Fruit fly (Drosophila melanogaster): Measurements from ENCODE around the gene PK2-R1.

The PK2-R1 gene

DNA sequence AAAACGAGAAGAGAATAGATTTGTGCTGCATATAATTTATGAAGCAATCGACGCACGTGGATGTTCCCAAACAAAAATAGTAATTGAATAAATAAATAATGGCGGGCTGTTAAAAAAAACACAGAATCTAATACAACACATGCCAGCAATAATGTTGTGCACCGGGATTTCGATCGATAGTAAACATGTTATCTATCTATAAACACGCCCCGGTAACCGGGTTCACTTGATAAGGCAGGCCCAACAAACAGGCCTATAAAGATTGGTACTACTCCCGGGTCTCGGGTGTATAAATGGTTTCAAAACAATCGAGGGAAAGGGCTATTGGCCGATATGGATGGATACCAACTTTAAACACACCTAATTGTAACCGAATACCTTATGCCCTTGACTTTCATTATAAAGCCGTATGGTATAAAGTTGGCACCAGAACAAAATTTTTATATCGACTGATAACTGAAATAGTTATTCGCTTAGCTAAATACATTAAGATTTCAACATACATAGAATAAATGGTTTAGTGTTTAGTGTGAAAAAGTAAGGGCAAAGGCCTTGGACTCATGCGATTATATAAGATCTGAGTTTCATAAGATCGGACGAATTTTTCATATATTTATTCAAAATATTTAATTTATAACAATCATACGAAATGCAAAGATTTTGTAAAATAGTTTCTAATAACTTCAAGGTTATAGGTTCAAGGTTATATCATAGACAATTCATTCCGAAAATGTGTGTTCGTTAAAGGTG lies 27.7 kb downstream of the PK2-R1 start (continued):
- TF ChIP-seq CG2199 (GFP tag; IDR thresholded peaks at IDR 0.05) (0 out of 3 replicates have a peak, but pooled peaks have one; percentile 45), CG15696 (tag; optimal IDR thresholded peaks at IDR 0.05) (peak; percentile 36), caup (GFP tag; optimal IDR thresholded peaks at IDR 0.05; ENCODE audit: severe bottlenecking) (peak; percentile 5), CG11504 (tag; optimal IDR thresholded peaks at IDR 0.05) (peak; percentile 12), ac (GFP tag; optimal IDR thresholded peaks at IDR 0.05) (no peak), ro (GFP tag; IDR thresholded peaks at IDR 0.05) (no peak), zfh1 (GFP tag; IDR thresholded peaks at IDR 0.05) (no peak), Hmr (GFP tag; optimal IDR thresholded peaks at IDR 0.05) (no peak), CG8290 (GFP tag; optimal IDR thresholded peaks at IDR 0.05) (no peak), CG8290 (tag; optimal IDR thresholded peaks at IDR 0.05) (peak in 1 of 2 experiments; percentile 44), Hr78 (GFP tag; optimal IDR thresholded peaks at IDR 0.05) (peak in 1 of 2 experiments; percentile 29), Hr51 (GFP tag; optimal IDR thresholded peaks at IDR 0.05) (peak in 1 of 2 experiments; percentile 19), CG4820 (GFP tag; optimal IDR thresholded peaks at IDR 0.05) (no peak), kay (GFP tag; optimal IDR thresholded peaks at IDR 0.05) (no peak), aop (GFP tag; IDR thresholded peaks at IDR 0.05) (no peak), CG34376 (GFP tag; optimal IDR thresholded peaks at IDR 0.05) (peak; percentile 41), disco-r (GFP tag; optimal IDR thresholded peaks at IDR 0.05) (no peak), CG2202 (tag; optimal IDR thresholded peaks at IDR 0.05) (no peak), Eip74EF (GFP tag; optimal IDR thresholded peaks at IDR 0.05) (no peak), Med (GFP tag) (peak; percentile 58), twi (tag; optimal IDR thresholded peaks at IDR 0.05) (peak; percentile 80), dmrt99B (tag; optimal IDR thresholded peaks at IDR 0.05) (peak; percentile 13), Ssrp (tag; optimal IDR thresholded peaks at IDR 0.05) (no peak), Nf-YB (GFP tag; optimal IDR thresholded peaks at IDR 0.05) (no peak), CG13894 (tag; optimal IDR thresholded peaks at IDR 0.05) (peak; percentile 34), lab (GFP tag; optimal IDR thresholded peaks at IDR 0.05) (peak; percentile 19), CG15601 (tag; optimal IDR thresholded peaks at IDR 0.05) (no peak), E2f2 (GFP tag; IDR thresholded peaks at IDR 0.05) (no peak), mirr (GFP tag; optimal IDR thresholded peaks at IDR 0.05) (peak; percentile 82), bowl (GFP tag; IDR thresholded peaks at IDR 0.05) (no peak), CG8388 (GFP tag; optimal IDR thresholded peaks at IDR 0.05) (no peak), CG10543 (GFP tag; optimal IDR thresholded peaks at IDR 0.05) (peak; percentile 32), tll (GFP tag; optimal IDR thresholded peaks at IDR 0.05) (no peak), exex (tag; optimal IDR thresholded peaks at IDR 0.05) (peak; percentile 65), mld (GFP tag; IDR thresholded peaks at IDR 0.05; ENCODE audit: partially characterized antibody) (no peak), onecut (GFP tag; IDR thresholded peaks at IDR 0.05) (peak; percentile 50), Pdp1 (GFP tag; optimal IDR thresholded peaks at IDR 0.05) (peak in 1 of 2 experiments; percentile 54), CG12236 (GFP tag; optimal IDR thresholded peaks at IDR 0.05) (no peak), Deaf1 (tag; optimal IDR thresholded peaks at IDR 0.05) (no peak), CG17361 (GFP tag; IDR thresholded peaks at IDR 0.05) (no peak), sug (tag; optimal IDR thresholded peaks at IDR 0.05) (peak; percentile 52), grn (GFP tag; optimal IDR thresholded peaks at IDR 0.05) (peak; percentile 68), CG12769 (tag; optimal IDR thresholded peaks at IDR 0.05) (peak; percentile 74), sens (GFP tag) (peak; percentile 23)

All from whole organism, embryonic.